Worm (Caenorhabditis elegans) whole organism, early embryonic: ENCODE data around the gene F35B3.4.

ENCODE experiments used
- B0310.2 ChIP-seq: sonication (generic microtip); optimal IDR thresholded peaks from 2 replicates; lab custom pipeline; 2016; ENCODE audit warnings: mild to moderate bottlenecking, missing genetic modification characterization, missing compliant biosample characterization
- aly-1 ChIP-seq: sonication (generic microtip); optimal IDR thresholded peaks from 2 replicates; lab custom pipeline; 2016; ENCODE audit warnings: missing genetic modification characterization, missing compliant biosample characterization
- ceh-13 ChIP-seq: fragments of 200-800 bp; sonication (Bioruptor generic); optimal IDR thresholded peaks from 2 replicates; lab custom pipeline; 2018; ENCODE audit warnings: mild to moderate bottlenecking, missing genetic modification characterization, missing compliant biosample characterization
- ets-7 ChIP-seq: sonication (generic microtip); optimal IDR thresholded peaks from 2 replicates; lab custom pipeline; 2016; ENCODE audit warnings: missing genotype, missing genetic modification characterization, missing compliant biosample characterization
- flt-1 ChIP-seq: fragments of 200-800 bp; sonication (Bioruptor generic); IDR thresholded peaks from 2 replicates; pipeline ENCODE4 v1.3.6; 2022; ENCODE audit warnings: missing genetic modification characterization, missing compliant biosample characterization
- hmbx-1 ChIP-seq: sonication (generic microtip); optimal IDR thresholded peaks from 2 replicates; lab custom pipeline; 2016; ENCODE audit warnings: mild to moderate bottlenecking, missing genetic modification characterization, missing compliant biosample characterization
- pes-1 ChIP-seq: fragments of 200-800 bp; sonication (Bioruptor generic); IDR thresholded peaks from 2 replicates; pipeline ENCODE4 v1.3.6; 2022; ENCODE audit warnings: missing genetic modification reagents, missing genetic modification characterization, missing compliant biosample characterization
- sea-1 ChIP-seq: fragments of 200-800 bp; sonication (Bioruptor generic); conservative IDR thresholded peaks from 2 replicates; pipeline ENCODE4 v1.3.6; 2022; ENCODE audit warnings: missing genetic modification characterization, missing compliant biosample characterization
- tbx-11 ChIP-seq: fragments of 200-800 bp; sonication (Bioruptor generic); IDR thresholded peaks from 2 replicates; pipeline ENCODE4 v1.3.6; 2022; ENCODE audit warnings: missing genetic modification characterization, missing compliant biosample characterization
- tbx-37 ChIP-seq: fragments of 200-800 bp; sonication (Bioruptor generic); conservative IDR thresholded peaks from 2 replicates; pipeline ENCODE4 v1.3.6; 2022; ENCODE audit warnings: missing genetic modification reagents, missing genetic modification characterization, missing compliant biosample characterization
- tra-4 ChIP-seq: sonication (generic microtip); optimal IDR thresholded peaks from 2 replicates; lab custom pipeline; 2017; ENCODE audit warnings: missing genetic modification characterization, missing compliant biosample characterization

DNA sequence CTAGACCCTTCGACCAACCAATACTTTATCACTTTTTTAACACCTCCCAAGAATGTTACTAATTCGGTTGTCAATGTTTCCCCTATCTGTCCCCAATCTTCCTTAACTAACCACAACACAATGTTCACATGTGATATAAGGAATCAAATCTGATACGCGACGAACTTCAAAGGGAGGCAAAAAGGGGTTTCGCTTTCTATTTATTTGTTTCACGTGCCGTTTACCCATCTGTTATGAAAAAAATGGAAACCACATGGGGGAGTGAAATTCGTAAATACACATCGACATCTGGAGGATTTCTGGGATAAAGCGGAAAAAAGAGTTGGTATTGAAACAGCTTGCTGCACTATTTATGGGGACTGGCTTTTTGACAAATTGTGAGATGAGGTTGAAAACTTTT is 41.4 kb upstream of the F35B3.4 start:
- no peak for TF ChIP-seq hmbx-1 (tag; lab: Kevin White, UChicago)
- TF ChIP-seq tbx-37 (GFP tag; lab: Robert Waterston, UW), result no peak
- no peak for TF ChIP-seq tra-4 (tag; lab: Kevin White, UChicago)
- no peak for TF ChIP-seq flt-1 (GFP tag; lab: Robert Waterston, UW)
- no peak for TF ChIP-seq aly-1 (tag; lab: Kevin White, UChicago)
- no peak for TF ChIP-seq ceh-13
- TF ChIP-seq sea-1 (GFP tag; lab: Robert Waterston, UW), result no peak
- TF ChIP-seq B0310.2 (tag; lab: Kevin White, UChicago), result no peak
- TF ChIP-seq tbx-11 (GFP tag; lab: Robert Waterston, UW), result no peak
- TF ChIP-seq ets-7 (tag; lab: Kevin White, UChicago), result no peak
- no peak for TF ChIP-seq pes-1 (GFP tag; lab: Robert Waterston, UW)
